Fruit fly (Drosophila melanogaster) whole organism, embryonic: ENCODE results near the gene CG14395.
A peak's percentile ranks its signal among the peaks of the same experiment; 100 is the strongest.

Experiments used
- Atf-2 ChIP-seq: fragments of 200-800 bp; sonication (Bioruptor generic); optimal IDR thresholded peaks from 2 replicates; lab custom pipeline; 2016; ENCODE audit warnings: missing biosample characterization, missing genetic modification characterization
- BEAF-32 ChIP-seq: fragments of 200-800 bp; sonication (Bioruptor generic); optimal IDR thresholded peaks from 3 replicates; lab custom pipeline; 2017; ENCODE audit warnings: missing biosample characterization, missing genetic modification characterization, mild to moderate bottlenecking, moderate library complexity, missing genetic modification reagents
- CG1024 ChIP-seq: fragments of 200-800 bp; sonication (Bioruptor generic); IDR thresholded peaks from 2 replicates; pipeline ENCODE4 v1.3.6; 2022; ENCODE audit warnings: missing biosample characterization, missing genetic modification characterization
- CG10366 ChIP-seq: fragments of 200-800 bp; sonication (Bioruptor generic); IDR thresholded peaks from 2 replicates; pipeline ENCODE4 v1.3.6; 2022; ENCODE audit warnings: missing biosample characterization, missing genetic modification characterization
- CG11456 ChIP-seq: fragments of 200-800 bp; sonication (Bioruptor generic); IDR thresholded peaks from 3 replicates; pipeline ENCODE4 v1.3.6; 2022; ENCODE audit warnings: missing biosample characterization, missing genetic modification characterization
- CG14710 ChIP-seq: fragments of 200-800 bp; sonication (Bioruptor generic); optimal IDR thresholded peaks from 3 replicates; lab custom pipeline; 2019; ENCODE audit warnings: missing biosample characterization, mild to moderate bottlenecking, missing genetic modification characterization, moderate library complexity
- CG16815 ChIP-seq: fragments of 200-800 bp; sonication (Bioruptor generic); optimal IDR thresholded peaks from 3 replicates; lab custom pipeline; 2017; ENCODE audit warnings: missing biosample characterization, mild to moderate bottlenecking, missing genetic modification characterization
- CG30020 ChIP-seq: fragments of 200-800 bp; optimal IDR thresholded peaks from 2 replicates; lab custom pipeline; 2019; ENCODE audit warnings: missing biosample characterization, mild to moderate bottlenecking, missing genetic modification characterization, moderate library complexity
- CG33213 ChIP-seq: fragments of 200-800 bp; sonication (Bioruptor generic); optimal IDR thresholded peaks from 3 replicates; lab custom pipeline; 2016; ENCODE audit warnings: missing biosample characterization, missing genetic modification characterization
- CG34422 ChIP-seq: fragments of 200-800 bp; sonication (Bioruptor generic); IDR thresholded peaks from 3 replicates; pipeline ENCODE4 v1.3.6; 2022; ENCODE audit warnings: missing biosample characterization, missing genetic modification characterization
- CG6272 ChIP-seq: fragments of 200-800 bp; sonication (Bioruptor generic); IDR thresholded peaks from 2 replicates; pipeline ENCODE4 v1.3.6; 2022; ENCODE audit warnings: missing biosample characterization, missing genetic modification characterization
- CG7357 ChIP-seq: fragments of 200-800 bp; sonication (Bioruptor generic); IDR thresholded peaks from 3 replicates; pipeline ENCODE4 v1.3.6; 2022; ENCODE audit warnings: missing biosample characterization, missing genetic modification characterization
- CG8359 ChIP-seq: fragments of 200-800 bp; sonication (Bioruptor generic); optimal IDR thresholded peaks from 2 replicates; lab custom pipeline; 2017; ENCODE audit warnings: missing biosample characterization, mild to moderate bottlenecking, missing genetic modification characterization, borderline replicate concordance
- CG9817 ChIP-seq: fragments of 200-800 bp; sonication (Bioruptor generic); optimal IDR thresholded peaks from 2 replicates; lab custom pipeline; 2018; ENCODE audit warnings: missing biosample characterization, mild to moderate bottlenecking, missing genetic modification characterization, moderate library complexity
- CG9932 ChIP-seq: fragments of 200-800 bp; sonication (Bioruptor generic); IDR thresholded peaks from 2 replicates; pipeline ENCODE4 v1.3.6; 2022; ENCODE audit warnings: missing biosample characterization, missing genetic modification characterization
- Dfd ChIP-seq, 2 experiments: fragments of >200 bp; optimal IDR thresholded peaks; 2 replicates each; lab custom pipeline; 2017; ENCODE audit warnings: missing biosample characterization in 2 of 2, missing genetic modification characterization in 2 of 2
- Dp ChIP-seq: fragments of 200-800 bp; sonication (Bioruptor generic); optimal IDR thresholded peaks from 2 replicates; lab custom pipeline; 2018; ENCODE audit warnings: missing biosample characterization, mild to moderate bottlenecking, missing genetic modification characterization, moderate library complexity
- Dref ChIP-seq: fragments of 200-800 bp; sonication (Bioruptor generic); IDR thresholded peaks from 2 replicates; pipeline ENCODE4 v1.3.6; 2022; ENCODE audit warnings: missing biosample characterization, missing genetic modification characterization
- E2f2 ChIP-seq: fragments of 200-800 bp; sonication (Bioruptor generic); IDR thresholded peaks from 2 replicates; pipeline ENCODE4 v1.3.6; 2022; ENCODE audit warnings: missing biosample characterization, missing genetic modification characterization
- Ets65A ChIP-seq: fragments of 200-800 bp; sonication (Bioruptor generic); peaks from one replicate; lab custom pipeline; 2016; ENCODE audit warnings: missing biosample characterization, missing genetic modification characterization
- H2.0 ChIP-seq: fragments of 200-800 bp; sonication (Bioruptor generic); IDR thresholded peaks from 2 replicates; pipeline ENCODE4 v1.3.6; 2022; ENCODE audit warnings: missing biosample characterization, missing genetic modification characterization
- Lhr ChIP-seq: fragments of 200-800 bp; sonication (Bioruptor generic); optimal IDR thresholded peaks from 3 replicates; lab custom pipeline; 2017; ENCODE audit warnings: mild to moderate bottlenecking, missing biosample characterization, missing genetic modification reagents, missing genetic modification characterization
- MBD-R2 ChIP-seq: fragments of 200-800 bp; sonication (Bioruptor generic); IDR thresholded peaks from 2 replicates; pipeline ENCODE4 v1.3.6; 2022; ENCODE audit warnings: missing biosample characterization, missing genetic modification characterization
- Med ChIP-seq: fragments of 200-800 bp; sonication (Bioruptor generic); peaks from one replicate; lab custom pipeline; 2016; ENCODE audit warnings: missing biosample characterization, missing genetic modification characterization, mild to moderate bottlenecking, inconsistent platforms, moderate library complexity
- Myb ChIP-seq: fragments of 200-800 bp; sonication (Bioruptor generic); optimal IDR thresholded peaks from 2 replicates; lab custom pipeline; 2016; ENCODE audit warnings: missing biosample characterization, missing genetic modification characterization
- NFAT ChIP-seq: fragments of 200-800 bp; sonication (Bioruptor generic); IDR thresholded peaks from 2 replicates; pipeline ENCODE4 v1.3.6; 2022; ENCODE audit warnings: missing biosample characterization, missing genetic modification characterization
- Pdp1 ChIP-seq, 2 experiments: fragments of 200-800 bp; sonication (Bioruptor generic); optimal IDR thresholded peaks; 3 replicates each; lab custom pipeline; 2016; ENCODE audit warnings: missing biosample characterization in 2 of 2, missing genetic modification characterization in 2 of 2, mild to moderate bottlenecking in 1 of 2, moderate library complexity in 1 of 2
- Ptx1 ChIP-seq: fragments of 200-800 bp; sonication (Bioruptor generic); IDR thresholded peaks from 2 replicates; pipeline ENCODE4 v1.3.6; 2022; ENCODE audit warnings: missing biosample characterization, missing genetic modification characterization
- Rfx ChIP-seq: fragments of 200-800 bp; sonication (Bioruptor generic); IDR thresholded peaks from 2 replicates; pipeline ENCODE4 v1.3.6; 2022; ENCODE audit warnings: missing biosample characterization, missing genetic modification characterization
- Rx ChIP-seq: fragments of 200-800 bp; sonication (Bioruptor generic); IDR thresholded peaks from 2 replicates; pipeline ENCODE4 v1.3.6; 2022; ENCODE audit warnings: missing biosample characterization, missing genetic modification characterization
- Sin3A ChIP-seq: fragments of >200 bp; optimal IDR thresholded peaks from 2 replicates; lab custom pipeline; 2018
- Sry-δ ChIP-seq: fragments of 200-800 bp; sonication (Bioruptor generic); optimal IDR thresholded peaks from 2 replicates; lab custom pipeline; 2016; ENCODE audit warnings: missing biosample characterization, missing genetic modification characterization
- ase ChIP-seq: fragments of 200-800 bp; sonication (Bioruptor generic); IDR thresholded peaks from 3 replicates; pipeline ENCODE4 v1.3.6; 2022; ENCODE audit warnings: missing biosample characterization, missing genetic modification characterization
- dimm ChIP-seq: fragments of 200-800 bp; sonication (Bioruptor generic); IDR thresholded peaks from 2 replicates; pipeline ENCODE4 v1.3.6; 2022; ENCODE audit warnings: missing biosample characterization, missing genetic modification characterization
- jumu ChIP-seq: fragments of 200-800 bp; sonication (Bioruptor generic); optimal IDR thresholded peaks from 3 replicates; lab custom pipeline; 2016; ENCODE audit warnings: missing biosample characterization, missing genetic modification characterization
- ken ChIP-seq: fragments of 200-800 bp; sonication (Bioruptor generic); IDR thresholded peaks from 3 replicates; pipeline ENCODE4 v1.3.6; 2022; ENCODE audit warnings: missing biosample characterization, missing genetic modification characterization
- lola ChIP-seq, 3 experiments: fragments of >200 bp in 2 of 3; fragments of 200-800 bp in 1 of 3; sonication (Bioruptor generic) in 1 of 3; optimal IDR thresholded peaks; 2 replicates each; lab custom pipeline; 2017 to 2019; ENCODE audit warnings: missing biosample characterization in 3 of 3, missing genetic modification characterization in 3 of 3, mild to moderate bottlenecking in 1 of 3, moderate library complexity in 1 of 3
- phol ChIP-seq: fragments of 200-800 bp; sonication (Bioruptor generic); optimal IDR thresholded peaks from 3 replicates; lab custom pipeline; 2018; ENCODE audit warnings: missing biosample characterization, mild to moderate bottlenecking, missing genetic modification characterization, moderate library complexity
- pum ChIP-seq: fragments of 200-800 bp; sonication (Bioruptor generic); optimal IDR thresholded peaks from 2 replicates; lab custom pipeline; 2016; ENCODE audit warnings: missing biosample characterization, missing genetic modification characterization
- pzg ChIP-seq: fragments of 200-800 bp; sonication (Bioruptor generic); optimal IDR thresholded peaks from 3 replicates; lab custom pipeline; 2018; ENCODE audit warnings: missing biosample characterization, mild to moderate bottlenecking, missing genetic modification characterization, moderate library complexity
- ranshi ChIP-seq: fragments of 200-800 bp; sonication (Bioruptor generic); IDR thresholded peaks from 2 replicates; pipeline ENCODE4 v1.3.6; 2022; ENCODE audit warnings: missing biosample characterization, missing genetic modification characterization
- sisA ChIP-seq: fragments of 200-800 bp; sonication (Bioruptor generic); IDR thresholded peaks from 2 replicates; pipeline ENCODE4 v1.3.6; 2022; ENCODE audit warnings: missing biosample characterization, missing genetic modification characterization
- slbo ChIP-seq: fragments of 200-800 bp; sonication (Bioruptor generic); IDR thresholded peaks from 2 replicates; pipeline ENCODE4 v1.3.6; 2022; ENCODE audit warnings: missing biosample characterization, missing genetic modification characterization
- sob ChIP-seq: fragments of 200-800 bp; sonication (Bioruptor generic); IDR thresholded peaks from 2 replicates; pipeline ENCODE4 v1.3.6; 2022; ENCODE audit warnings: missing biosample characterization, missing genetic modification characterization
- ssp ChIP-seq: fragments of 200-800 bp; sonication (Bioruptor generic); IDR thresholded peaks from 2 replicates; pipeline ENCODE4 v1.3.6; 2022; ENCODE audit warnings: missing biosample characterization, missing genetic modification characterization
- stwl ChIP-seq: fragments of 200-800 bp; sonication (Bioruptor generic); optimal IDR thresholded peaks from 3 replicates; lab custom pipeline; 2018; ENCODE audit warnings: missing biosample characterization, mild to moderate bottlenecking, missing genetic modification characterization, moderate library complexity
- vvl ChIP-seq: fragments of 200-800 bp; sonication (Bioruptor generic); IDR thresholded peaks from 2 replicates; pipeline ENCODE4 v1.3.6; 2022; ENCODE audit warnings: missing biosample characterization, missing genetic modification characterization
- zfh1 ChIP-seq: fragments of 200-800 bp; sonication (Bioruptor generic); IDR thresholded peaks from 3 replicates; pipeline ENCODE4 v1.3.6; 2022; ENCODE audit warnings: missing biosample characterization, missing genetic modification characterization

Gene CG14395

dm6 chr3R:12712178-12713172 lies 49.8 kb downstream of the CG14395 start, which contains the start of gene PolQ:
PolQ (minus strand) TSS chr3R:12712299.
- TF ChIP-seq phol (tag; lab: Kevin White, UChicago) (peak; percentile 10), zfh1 (GFP tag; lab: Robert Waterston, UW) (peak; percentile 48; the same call in 1 of the 3 replicates), sob (GFP tag; lab: Robert Waterston, UW) (peak; percentile 30), dimm (GFP tag; lab: Robert Waterston, UW) (peak; percentile 23; the same call in 1 of the 2 replicates), Myb (peak; percentile 91), H2.0 (GFP tag; lab: Robert Waterston, UW) (0 out of 2 replicates have a peak, but pooled peaks have one; percentile 14), Dref (GFP tag; lab: Robert Waterston, UW) (peak; percentile 33; the same call in 1 of the 2 replicates), NFAT (GFP tag; lab: Robert Waterston, UW) (peak; percentile 48; the same call in 1 of the 2 replicates), Sry-δ (GFP tag; lab: Kevin White, UChicago) (peak; percentile 10), Sin3A (peak; percentile 71), CG16815 (GFP tag; lab: Kevin White, UChicago) (peak; percentile 10), ranshi (peak; percentile 48; the same call in 1 of the 2 replicates), CG34422 (peak; percentile 48; the same call in 2 of the 3 replicates), pum (GFP tag; lab: Kevin White, UChicago) (peak; percentile 36), CG33213 (GFP tag; lab: Kevin White, UChicago) (peak; percentile 43), Rfx (peak; percentile 65), Dfd (GFP tag; optimal IDR thresholded peaks at IDR 0.05; lab: Kevin White, UChicago) (peak in 1 of 2 experiments; percentile 97), CG10366 (peak; percentile 13; the same call in 1 of the 2 replicates), BEAF-32 (GFP tag; lab: Kevin White, UChicago) (peak; percentile 31), Dp (peak; percentile 61), CG9932 (GFP tag; lab: Robert Waterston, UW) (peak; percentile 42), vvl (peak; percentile 31; the same call in 1 of the 2 replicates), Pdp1 (GFP tag; optimal IDR thresholded peaks at IDR 0.05; lab: Kevin White, UChicago) (peak in 1 of 2 experiments; percentile 42), sisA (GFP tag; lab: Robert Waterston, UW) (peak; percentile 60), slbo (GFP tag; lab: Robert Waterston, UW) (peak; percentile 66), CG6272 (peak; percentile 43), ase (GFP tag; lab: Robert Waterston, UW) (0 out of 3 replicates have a peak, but pooled peaks have one; percentile 44), MBD-R2 (GFP tag; lab: Robert Waterston, UW) (peak; percentile 71), Lhr (GFP tag; lab: Kevin White, UChicago) (peak; percentile 96), CG9817 (tag; lab: Kevin White, UChicago) (peak; percentile 11), Ets65A (peak; percentile 89), Med (peak; percentile 35), ssp (GFP tag; lab: Robert Waterston, UW) (peak; percentile 100), lola (GFP tag; optimal IDR thresholded peaks at IDR 0.05; lab: Kevin White, UChicago) (peak in 1 of 3 experiments; percentile 90), CG30020 (peak; percentile 94), jumu (GFP tag; lab: Kevin White, UChicago) (peak; percentile 19), Ptx1 (GFP tag; lab: Robert Waterston, UW) (peak; percentile 25; the same call in 1 of the 2 replicates), CG8359 (GFP tag; lab: Kevin White, UChicago) (peak; percentile 96), ken (GFP tag; lab: Robert Waterston, UW) (peak; percentile 53; the same call in 1 of the 3 replicates), CG7357 (GFP tag; lab: Robert Waterston, UW) (peak; percentile 98), Rx (GFP tag; lab: Robert Waterston, UW) (peak; percentile 51), pzg (peak; percentile 40), CG14710 (tag; lab: Kevin White, UChicago) (peak; percentile 33), stwl (tag; lab: Kevin White, UChicago) (peak; percentile 24), Atf-2 (peak; percentile 9), CG1024 (peak; percentile 80), CG11456 (GFP tag; lab: Robert Waterston, UW) (peak; percentile 64; the same call in 2 of the 3 replicates), E2f2 (GFP tag; lab: Robert Waterston, UW) (peak; percentile 80)
